Worm (Caenorhabditis elegans) whole organism, L4/young adult: ENCODE measurements around the gene plx-2.

ENCODE experiments used
- W03F9.2 ChIP-seq: fragments of 150-350 bp; optimal IDR thresholded peaks from 2 replicates; lab custom pipeline; 2014; ENCODE audit warnings: missing biosample characterization, missing genetic modification characterization
- dao-5 ChIP-seq: sonication (generic microtip); optimal IDR thresholded peaks from 2 replicates; lab custom pipeline; 2016; ENCODE audit warnings: missing genotype, missing genetic modification characterization, moderate library complexity, missing compliant biosample characterization
- him-1 ChIP-seq: sonication (generic microtip); optimal IDR thresholded peaks from 2 replicates; lab custom pipeline; 2016; ENCODE audit warnings: missing genotype, missing genetic modification reagents, missing genetic modification characterization, missing compliant biosample characterization

DNA sequence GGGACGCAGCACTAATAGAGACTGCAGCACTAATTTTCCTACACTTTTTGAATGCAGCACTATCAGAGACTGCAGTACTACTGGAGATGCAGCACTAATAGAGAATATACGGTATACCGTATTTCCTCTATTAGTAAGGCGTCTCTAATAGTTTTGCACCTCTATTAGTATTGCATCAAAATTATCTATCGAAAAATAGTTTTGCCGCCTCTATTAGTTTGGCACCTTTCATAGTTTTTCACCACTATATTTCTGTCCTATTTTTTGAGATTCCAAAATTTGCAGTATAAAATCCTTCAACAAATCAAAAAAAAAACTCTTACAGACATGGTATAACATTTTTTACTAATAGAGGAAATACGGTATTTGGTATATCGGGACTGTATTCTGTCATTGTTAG lies 30.9 kb downstream of the plx-2 start:
- no peak for TF ChIP-seq him-1 (tag; lab: Kevin White, UChicago)
- no peak for TF ChIP-seq dao-5 (tag; lab: Kevin White, UChicago)
- no peak for TF ChIP-seq W03F9.2 (tag; lab: Kevin White, UChicago)
